Worm (Caenorhabditis elegans): ENCODE results near the gene B0035.15.

- TF ChIP-seq mep-1 (tag; optimal IDR thresholded peaks at IDR 0.05) (no peak), zfp-3 (GFP tag; conservative IDR thresholded peaks at IDR 0.05) (no peak), spr-3 (GFP tag; optimal IDR thresholded peaks at IDR 0.05) (no peak), ztf-11 (tag; optimal IDR thresholded peaks at IDR 0.05) (no peak), nhr-237 (tag; optimal IDR thresholded peaks at IDR 0.05) (no peak), lim-7 (GFP tag; IDR thresholded peaks at IDR 0.05) (no peak)
Observed at ce11 chrIV:11261535-11261934, 36.5 kb downstream of the B0035.15 start, which contains the start of gene F54D1.1.

All from whole organism, L4 larva.